Worm (Caenorhabditis elegans) whole organism, midembryonic: ENCODE data around the gene Y46G5A.7.

Experiments used
- T22C8.4 ChIP-seq: fragments of 200-800 bp; sonication (Bioruptor generic); IDR thresholded peaks from 2 replicates; pipeline ENCODE4 v1.3.6; 2022; ENCODE audit warnings: missing genetic modification characterization, missing compliant biosample characterization
- cog-1 ChIP-seq: sonication (generic microtip); optimal IDR thresholded peaks from 2 replicates; lab custom pipeline; 2016; ENCODE audit warnings: missing genetic modification characterization, missing compliant biosample characterization
- flt-1 ChIP-seq: fragments of 200-800 bp; sonication (Bioruptor generic); IDR thresholded peaks from 2 replicates; pipeline ENCODE4 v1.3.6; 2022; ENCODE audit warnings: missing genetic modification characterization, missing compliant biosample characterization
- klf-2 ChIP-seq: fragments of 200-800 bp; sonication (Bioruptor generic); conservative IDR thresholded peaks from 2 replicates; pipeline ENCODE4 v1.3.6; 2022; ENCODE audit warnings: missing genetic modification reagents, missing genetic modification characterization, missing compliant biosample characterization
- med-1 ChIP-seq: sonication (generic microtip); optimal IDR thresholded peaks from 2 replicates; lab custom pipeline; 2017; ENCODE audit warnings: missing genetic modification characterization, mild to moderate bottlenecking, missing compliant biosample characterization, antibody characterized with exemption, missing genetic modification reagents; ENCODE audit not compliant: insufficient read depth
- ref-1 ChIP-seq: fragments of 200-800 bp; sonication (Bioruptor generic); conservative IDR thresholded peaks from 2 replicates; pipeline ENCODE4 v1.3.6; 2022; ENCODE audit warnings: missing genetic modification reagents, missing genetic modification characterization, missing compliant biosample characterization
- tab-1 ChIP-seq: fragments of 200-800 bp; sonication (Bioruptor generic); IDR thresholded peaks from 2 replicates; pipeline ENCODE4 v1.3.6; 2022; ENCODE audit warnings: missing genetic modification characterization, missing compliant biosample characterization
- ztf-23 ChIP-seq: fragments of 200-800 bp; sonication (Bioruptor generic); IDR thresholded peaks from 2 replicates; pipeline ENCODE4 v1.3.6; 2022; ENCODE audit warnings: missing genetic modification reagents, missing genetic modification characterization, missing compliant biosample characterization
- ztf-29 ChIP-seq: fragments of 200-800 bp; sonication (Bioruptor generic); IDR thresholded peaks from 2 replicates; pipeline ENCODE4 v1.3.6; 2022; ENCODE audit warnings: missing genetic modification reagents, missing genetic modification characterization, missing compliant biosample characterization

Gene Y46G5A.7

ce11 chrII:12756180-12756579 is at the start of gene Y46G5A.7, which contains the start of gene Y46G5A.8:
TSS of gene Y46G5A.7 (minus strand) at chrII:12756332.
TSS of gene Y46G5A.8 (plus strand) at chrII:12756338.
- TF ChIP-seq T22C8.4 (GFP tag; lab: Robert Waterston, UW) (peak; percentile 58; the same call in 1 of the 2 replicates), ztf-29 (GFP tag; lab: Robert Waterston, UW) (no peak)

DNA sequence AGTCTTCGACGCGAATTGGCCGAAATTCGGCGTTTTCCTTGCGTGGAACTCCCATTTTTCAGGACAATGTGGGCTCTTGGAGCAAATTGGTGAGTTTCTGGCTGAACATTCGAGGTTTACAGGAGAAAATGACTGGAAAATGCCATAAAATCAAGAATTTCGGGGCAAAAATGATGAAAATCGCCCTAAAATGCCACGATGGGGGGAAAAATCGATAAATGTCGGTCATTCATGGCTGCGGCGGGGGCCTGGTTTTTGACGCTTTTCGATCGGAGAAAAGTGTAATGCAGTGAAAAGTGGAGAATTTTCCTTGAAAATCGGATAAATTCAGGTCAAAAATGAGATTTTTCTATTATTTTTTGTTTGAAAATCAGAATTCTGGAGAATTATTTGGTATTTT is 49.0 kb upstream of the Y46G5A.7 start, which contains the start of the genes Y46G5A.18 and Y46G5A.47:
Gene Y46G5A.18 (minus strand): TSS at position 101 of the 400 bp plus-strand sequence.
Gene Y46G5A.47 (minus strand): TSS at position 146 of the 400 bp plus-strand sequence.
- TF ChIP-seq T22C8.4 (GFP tag; lab: Robert Waterston, UW) (peak; percentile 47; the same call in 1 of the 2 replicates), flt-1 (GFP tag; lab: Robert Waterston, UW) (no peak)

DNA sequence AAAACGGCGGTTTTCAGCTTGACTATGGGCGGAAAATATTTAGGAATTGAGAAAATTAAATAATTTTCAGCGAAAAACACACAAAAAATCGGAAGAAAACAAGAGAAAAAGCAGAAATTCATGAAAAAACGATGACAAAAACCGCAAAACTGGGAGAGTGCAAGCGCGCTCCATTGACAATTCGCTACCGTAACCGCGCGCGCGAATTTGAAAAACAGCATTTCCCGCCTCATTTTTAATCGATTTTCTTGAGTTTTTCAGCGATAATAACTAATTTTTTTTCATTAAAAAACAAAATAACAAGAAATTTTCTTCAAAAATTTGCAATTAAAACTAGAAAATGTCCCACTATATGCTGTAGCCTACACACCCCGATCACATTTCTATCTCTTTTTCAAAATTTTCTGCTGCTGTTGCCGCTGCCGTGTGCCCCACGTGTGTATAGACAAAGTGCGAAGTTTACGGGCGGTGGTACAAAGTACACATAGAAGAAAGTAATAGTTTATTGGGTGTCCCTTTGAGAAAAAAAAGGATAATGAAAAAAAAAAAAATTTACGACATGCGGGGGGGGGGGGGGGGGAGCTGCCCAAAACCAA is 43.9 kb upstream of the Y46G5A.7 start:
- TF ChIP-seq med-1 (GFP tag; lab: Kevin White, UChicago), result no peak
- no peak for TF ChIP-seq ztf-29 (GFP tag; lab: Robert Waterston, UW)
- no peak for TF ChIP-seq cog-1 (tag; lab: Kevin White, UChicago)
- TF ChIP-seq T22C8.4 (GFP tag; lab: Robert Waterston, UW), result no peak
- no peak for TF ChIP-seq tab-1 (GFP tag; lab: Robert Waterston, UW)
- TF ChIP-seq flt-1 (GFP tag; lab: Robert Waterston, UW), result no peak
- TF ChIP-seq ref-1 (GFP tag; lab: Robert Waterston, UW), result no peak
- no peak for TF ChIP-seq klf-2 (GFP tag; lab: Robert Waterston, UW)
- no peak for TF ChIP-seq ztf-23

DNA sequence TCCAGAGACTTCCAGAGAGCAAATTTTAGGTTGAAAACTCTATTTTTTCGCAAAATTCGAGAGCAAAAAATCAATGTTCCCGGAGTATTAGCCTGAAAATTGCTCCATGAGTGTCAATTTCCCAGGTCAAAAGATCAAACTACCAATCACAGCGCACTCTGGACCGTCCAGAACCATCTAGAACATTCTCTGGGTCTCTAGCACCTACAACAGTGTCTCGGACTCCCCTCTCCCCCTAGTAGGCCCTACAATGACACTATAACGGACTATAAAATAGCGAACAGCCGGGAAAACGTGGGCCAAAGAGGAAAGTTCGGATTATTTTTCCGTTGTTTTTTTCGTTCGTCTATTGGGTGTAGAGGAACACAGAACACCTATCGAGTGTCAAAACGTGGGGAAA is 43.2 kb upstream of the Y46G5A.7 start:
- TF ChIP-seq T22C8.4 (GFP tag; lab: Robert Waterston, UW) (no peak), ztf-23 (0 out of 2 replicates have a peak, but pooled peaks have one; percentile 8), flt-1 (GFP tag; lab: Robert Waterston, UW) (peak; percentile 25; the same call in 1 of the 2 replicates)

ce11 chrII:12798814-12799213 is 42.7 kb upstream of the Y46G5A.7 start:
- TF ChIP-seq cog-1 (tag; lab: Kevin White, UChicago) (peak; percentile 54), ztf-23 (no peak), klf-2 (GFP tag; lab: Robert Waterston, UW) (no peak), flt-1 (GFP tag; lab: Robert Waterston, UW) (peak; percentile 64), ztf-29 (GFP tag; lab: Robert Waterston, UW) (no peak)

ce11 chrII:12797211-12797794 is 41.2 kb upstream of the Y46G5A.7 start:
- TF ChIP-seq tab-1 (GFP tag; lab: Robert Waterston, UW) (no peak), cog-1 (tag; lab: Kevin White, UChicago) (no peak), flt-1 (GFP tag; lab: Robert Waterston, UW) (no peak), ztf-23 (no peak), ref-1 (GFP tag; lab: Robert Waterston, UW) (no peak), med-1 (GFP tag; lab: Kevin White, UChicago) (no peak)

ce11 chrII:12796040-12796502 is 39.9 kb upstream of the Y46G5A.7 start, which contains the start of gene cpt-1:
TSS of gene cpt-1 (minus strand) at chrII:12796452.
- TF ChIP-seq cog-1 (tag; lab: Kevin White, UChicago) (no peak), flt-1 (GFP tag; lab: Robert Waterston, UW) (no peak), ztf-29 (GFP tag; lab: Robert Waterston, UW) (no peak), tab-1 (GFP tag; lab: Robert Waterston, UW) (no peak), klf-2 (GFP tag; lab: Robert Waterston, UW) (no peak), ztf-23 (no peak), med-1 (GFP tag; lab: Kevin White, UChicago) (no peak), T22C8.4 (GFP tag; lab: Robert Waterston, UW) (no peak), ref-1 (GFP tag; lab: Robert Waterston, UW) (no peak)

DNA sequence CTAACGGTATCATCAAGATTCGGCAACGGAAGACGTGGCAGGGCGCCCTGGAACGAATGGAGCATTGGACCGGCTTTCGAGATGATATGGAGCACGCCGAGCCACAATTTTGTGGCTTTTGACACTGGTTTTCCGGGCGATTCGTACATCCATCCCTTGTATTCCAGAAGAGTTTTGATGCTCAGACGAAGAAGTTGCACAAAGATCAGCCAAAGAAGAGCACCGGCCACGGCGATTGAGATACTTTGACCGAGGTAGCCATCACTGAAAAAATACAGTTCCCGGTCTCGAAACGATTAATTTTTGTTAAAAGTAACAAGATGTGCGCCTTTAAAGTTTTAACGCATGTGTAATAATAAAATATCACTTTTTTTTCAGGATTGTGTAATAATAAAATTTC is 39.1 kb upstream of the Y46G5A.7 start:
- no peak for TF ChIP-seq ztf-29 (GFP tag; lab: Robert Waterston, UW)
- TF ChIP-seq ref-1 (GFP tag; lab: Robert Waterston, UW), result no peak
- no peak for TF ChIP-seq med-1 (GFP tag; lab: Kevin White, UChicago)
- TF ChIP-seq ztf-23, result no peak
- TF ChIP-seq T22C8.4 (GFP tag; lab: Robert Waterston, UW), result no peak
- no peak for TF ChIP-seq cog-1 (tag; lab: Kevin White, UChicago)
- TF ChIP-seq tab-1 (GFP tag; lab: Robert Waterston, UW), result no peak
- no peak for TF ChIP-seq flt-1 (GFP tag; lab: Robert Waterston, UW)
- no peak for TF ChIP-seq klf-2 (GFP tag; lab: Robert Waterston, UW)

DNA sequence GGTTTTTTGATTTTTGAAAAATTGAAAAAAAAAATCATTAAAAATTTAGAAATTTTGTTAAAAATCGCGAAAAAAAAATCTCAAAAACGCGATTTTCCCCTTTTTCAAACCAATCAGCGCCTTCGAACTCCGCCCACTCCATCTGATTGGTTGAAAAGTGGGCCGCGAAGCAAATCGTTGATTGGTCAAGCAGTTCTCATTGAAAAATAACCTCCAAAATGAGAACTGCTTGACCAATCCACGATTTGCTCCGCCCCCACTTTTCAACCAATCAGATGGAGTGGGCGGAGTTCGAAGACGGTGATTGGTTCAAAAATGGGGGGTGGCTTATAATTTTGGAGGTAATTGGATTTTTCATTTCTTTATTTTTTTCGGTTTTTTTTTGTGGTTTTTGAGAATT is 34.3 kb upstream of the Y46G5A.7 start:
- TF ChIP-seq T22C8.4 (GFP tag; lab: Robert Waterston, UW) (0 out of 2 replicates have a peak, but pooled peaks have one; percentile 12), tab-1 (GFP tag; lab: Robert Waterston, UW) (no peak), ztf-23 (no peak), cog-1 (tag; lab: Kevin White, UChicago) (no peak)

- TF ChIP-seq ref-1 (GFP tag; lab: Robert Waterston, UW) (no peak), tab-1 (GFP tag; lab: Robert Waterston, UW) (no peak), klf-2 (GFP tag; lab: Robert Waterston, UW) (no peak), ztf-29 (GFP tag; lab: Robert Waterston, UW) (no peak), cog-1 (tag; lab: Kevin White, UChicago) (no peak), T22C8.4 (GFP tag; lab: Robert Waterston, UW) (no peak), med-1 (GFP tag; lab: Kevin White, UChicago) (no peak), ztf-23 (no peak), flt-1 (GFP tag; lab: Robert Waterston, UW) (no peak)
Measured at ce11 chrII:12789497-12789896, 33.4 kb upstream of the Y46G5A.7 start.
